Fruit fly (Drosophila melanogaster): ENCODE results near the gene kat-60L1.

DNA sequence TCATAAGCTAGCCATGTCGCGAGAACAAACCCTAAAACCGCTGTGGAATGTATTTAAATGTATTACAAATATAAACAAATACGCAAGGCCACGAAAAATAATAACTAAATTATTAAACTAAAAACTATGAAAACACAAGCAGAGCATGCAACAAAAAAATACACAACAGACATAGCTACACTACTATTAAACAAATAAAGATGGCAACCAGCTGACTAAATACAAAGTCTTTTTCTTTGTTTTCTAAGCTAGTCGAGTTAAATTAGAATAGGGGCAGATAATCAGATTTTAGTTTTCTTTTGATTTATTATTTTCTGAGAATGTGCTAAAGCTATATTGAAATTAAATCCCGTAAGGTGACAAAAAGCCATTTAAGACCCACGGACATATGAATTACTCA lies 34.9 kb upstream of the kat-60L1 start:
- no peak for TF ChIP-seq usp (GFP tag; optimal IDR thresholded peaks at IDR 0.05)
- TF ChIP-seq pan (optimal IDR thresholded peaks at IDR 0.05): no peak
- no peak for TF ChIP-seq EcR (GFP tag; optimal IDR thresholded peaks at IDR 0.05)
- TF ChIP-seq psq (optimal IDR thresholded peaks at IDR 0.05): no peak
- TF ChIP-seq Dll (optimal IDR thresholded peaks at IDR 0.05): no peak
- no peak for TF ChIP-seq CG8478 (optimal IDR thresholded peaks at IDR 0.05)
